Worm (Caenorhabditis elegans) whole organism, L1 larva: ENCODE data around the gene apc-10.

Experiments used
- mep-1 ChIP-seq: fragments of 150-350 bp; optimal IDR thresholded peaks from 2 replicates; lab custom pipeline; 2014; ENCODE audit warnings: missing biosample characterization, missing genetic modification characterization
- zag-1 ChIP-seq: fragments of 150-350 bp; optimal IDR thresholded peaks from 2 replicates; lab custom pipeline; 2014; ENCODE audit warnings: missing biosample characterization, missing genetic modification characterization

DNA sequence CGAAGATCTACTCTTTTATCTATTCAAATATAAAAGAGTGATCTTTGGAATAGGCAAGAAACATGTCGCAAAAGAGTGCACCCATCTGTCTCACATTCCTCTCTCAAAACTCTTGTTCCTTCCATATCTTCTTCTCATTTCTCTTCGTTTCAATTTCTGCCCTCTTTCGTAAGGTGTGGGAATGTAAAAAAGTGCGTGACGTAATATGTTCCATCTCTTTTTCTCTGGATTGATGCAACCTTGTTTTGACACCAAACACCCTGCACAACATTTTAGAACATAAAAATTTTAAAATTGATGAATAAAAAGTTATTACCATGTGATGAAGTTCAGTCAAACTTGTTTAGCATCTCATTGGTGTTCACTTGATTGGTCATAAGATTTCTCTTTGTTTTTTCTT, 41.0 kb upstream of the apc-10 start:
- no peak for TF ChIP-seq mep-1 (tag; lab: Kevin White, UChicago)
- TF ChIP-seq zag-1 (tag; lab: Kevin White, UChicago): no peak
